Fruit fly (Drosophila melanogaster): ENCODE measurements around the gene CG15544.
A peak's percentile ranks its signal among the peaks of the same experiment; 100 is the strongest.

Gene CG15544

dm6 chr3R:30883403-30883802, 55.8 kb downstream of the CG15544 start, which contains the start of gene CG15547:
CG15547 (minus strand) TSS chr3R:30883503.
- TF ChIP-seq sr (GFP tag; IDR thresholded peaks at IDR 0.05), result no peak
- no peak for TF ChIP-seq stwl (tag; optimal IDR thresholded peaks at IDR 0.05)
- no peak for TF ChIP-seq CG13894 (tag; optimal IDR thresholded peaks at IDR 0.05)
- TF ChIP-seq lab (GFP tag; optimal IDR thresholded peaks at IDR 0.05), result no peak
- TF ChIP-seq CG17802 (tag; optimal IDR thresholded peaks at IDR 0.05), result no peak
- TF ChIP-seq Lhr (GFP tag; optimal IDR thresholded peaks at IDR 0.05), result no peak
- TF ChIP-seq bsh (GFP tag; optimal IDR thresholded peaks at IDR 0.05), result no peak

DNA sequence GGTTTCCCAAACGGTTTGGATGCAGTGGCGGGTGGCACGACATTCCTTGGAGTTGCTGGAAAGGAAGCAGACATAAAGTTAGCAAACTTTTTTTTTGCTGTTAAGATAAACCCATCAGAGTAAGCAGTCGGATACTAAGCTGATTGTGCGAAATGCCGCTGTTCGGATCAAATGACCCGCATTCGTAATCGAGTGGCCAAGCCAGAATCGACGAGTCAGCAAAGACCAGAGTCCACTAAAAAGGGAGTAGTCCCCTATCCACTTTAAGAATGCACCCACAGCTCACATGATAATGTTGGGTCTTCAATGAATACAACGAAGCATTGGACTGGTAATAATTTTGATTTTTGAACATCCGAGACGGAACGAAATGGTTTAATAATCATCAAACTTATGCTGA, 59.2 kb downstream of the CG15544 start:
- no peak for TF ChIP-seq CG13287 (GFP tag; IDR thresholded peaks at IDR 0.05; ENCODE audit: partially characterized antibody)
- TF ChIP-seq gcm (GFP tag; optimal IDR thresholded peaks at IDR 0.05), result peak; percentile 15

dm6 chr3R:30887302-30887701, 59.7 kb downstream of the CG15544 start:
- TF ChIP-seq Six4 (GFP tag; optimal IDR thresholded peaks at IDR 0.05) (no peak), nau (GFP tag; optimal IDR thresholded peaks at IDR 0.05) (no peak), lbe (GFP tag; optimal IDR thresholded peaks at IDR 0.05) (peak; percentile 16), Taf1 (GFP tag; IDR thresholded peaks at IDR 0.05) (no peak), CG17612 (GFP tag; IDR thresholded peaks at IDR 0.05) (no peak), CG11696 (GFP tag; IDR thresholded peaks at IDR 0.05) (no peak), CG7556 (GFP tag; optimal IDR thresholded peaks at IDR 0.05) (no peak)

DNA sequence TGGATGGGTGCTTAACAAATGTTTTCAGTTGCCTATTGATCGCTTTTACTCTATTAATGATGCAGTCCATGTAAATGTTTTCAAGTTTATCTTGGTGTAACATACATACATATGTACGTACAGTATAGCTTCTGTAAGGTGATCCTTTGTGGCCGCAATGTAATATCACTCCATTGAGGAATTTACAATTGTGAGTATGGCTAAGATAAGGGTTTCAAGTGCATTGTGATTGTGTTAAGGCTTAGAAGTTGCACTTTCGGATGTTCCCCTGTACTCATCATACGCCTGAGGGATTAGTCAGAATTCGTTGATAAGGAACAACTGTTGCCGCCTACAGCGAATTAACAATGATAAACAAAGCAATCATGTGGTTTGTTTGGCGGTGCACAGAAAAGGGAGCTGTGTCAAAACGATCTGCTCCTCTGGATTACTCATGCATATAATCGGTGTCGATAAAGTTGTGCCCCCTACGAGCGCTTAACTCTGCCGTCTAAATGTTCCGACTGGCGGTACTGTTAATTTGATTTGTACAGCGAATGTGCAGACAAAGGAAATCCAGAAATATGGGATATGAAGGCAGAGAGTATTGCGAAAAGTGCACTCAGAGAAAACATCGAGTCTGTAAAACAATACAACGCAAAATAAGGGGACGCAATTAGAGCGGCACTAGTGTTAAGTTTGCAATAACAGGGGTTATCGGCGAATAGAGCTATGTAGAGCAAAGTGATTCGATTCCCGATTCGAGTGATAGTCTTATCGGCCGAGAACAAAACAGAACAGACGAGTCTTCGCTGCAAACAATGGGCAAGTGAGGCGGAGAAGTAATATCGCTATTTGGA, 60.3 kb downstream of the CG15544 start:
- TF ChIP-seq CG10321 (GFP tag; IDR thresholded peaks at IDR 0.05) (no peak), CG17912 (GFP tag; optimal IDR thresholded peaks at IDR 0.05) (no peak), Usf (GFP tag; optimal IDR thresholded peaks at IDR 0.05) (peak; percentile 28), ci (GFP tag; IDR thresholded peaks at IDR 0.05) (peak; percentile 85), Rx (GFP tag; IDR thresholded peaks at IDR 0.05) (peak; percentile 59; the same call in 1 of the 2 replicates), lab (GFP tag; optimal IDR thresholded peaks at IDR 0.05) (peak; percentile 77), nerfin-1 (tag; optimal IDR thresholded peaks at IDR 0.05) (peak; percentile 41), CG4282 (GFP tag; optimal IDR thresholded peaks at IDR 0.05) (peak; percentile 48), sug (tag; optimal IDR thresholded peaks at IDR 0.05) (no peak), slbo (GFP tag; IDR thresholded peaks at IDR 0.05) (peak; percentile 81), CoRest (tag; optimal IDR thresholded peaks at IDR 0.05) (peak; percentile 60), CG4820 (GFP tag; optimal IDR thresholded peaks at IDR 0.05) (peak; percentile 58), CG6175 (GFP tag; IDR thresholded peaks at IDR 0.05) (no peak), Sin3A (optimal IDR thresholded peaks at IDR 0.05) (no peak), jigr1 (GFP tag; IDR thresholded peaks at IDR 0.05) (peak; percentile 52; the same call in 1 of the 3 replicates), CG10565 (GFP tag; optimal IDR thresholded peaks at IDR 0.05) (no peak), CG7357 (GFP tag; IDR thresholded peaks at IDR 0.05) (no peak), CG13624 (GFP tag; optimal IDR thresholded peaks at IDR 0.05) (peak; percentile 52), CG11247 (GFP tag; IDR thresholded peaks at IDR 0.05) (peak; percentile 71), Dbx (GFP tag; IDR thresholded peaks at IDR 0.05) (0 out of 3 replicates have a peak, but pooled peaks have one; percentile 39), tgo (GFP tag; IDR thresholded peaks at IDR 0.05) (peak; percentile 70), fd3F (GFP tag; optimal IDR thresholded peaks at IDR 0.05) (peak; percentile 49), Vsx1 (GFP tag; optimal IDR thresholded peaks at IDR 0.05) (no peak), disco-r (GFP tag; optimal IDR thresholded peaks at IDR 0.05) (no peak), CG12391 (tag; optimal IDR thresholded peaks at IDR 0.05) (peak; percentile 59), Hr39 (optimal IDR thresholded peaks at IDR 0.05) (no peak), CG9437 (GFP tag; optimal IDR thresholded peaks at IDR 0.05) (peak; percentile 16), E2f1 (GFP tag; IDR thresholded peaks at IDR 0.05) (peak; percentile 59), pum (GFP tag; optimal IDR thresholded peaks at IDR 0.05) (peak; percentile 52), Side (GFP tag; optimal IDR thresholded peaks at IDR 0.05) (peak; percentile 60)

Measured in whole organism, embryonic.